Worm (Caenorhabditis elegans) whole organism, young adult: ENCODE data around the gene lgc-44.

ENCODE experiments used
- F55B11.4 ChIP-seq: sonication (generic microtip); optimal IDR thresholded peaks from 2 replicates; lab custom pipeline; 2016; ENCODE audit warnings: missing compliant biosample characterization, missing genetic modification characterization, borderline replicate concordance; ENCODE audit not compliant: insufficient read depth
- F57A8.1 ChIP-seq: fragments of 200-800 bp; sonication (Bioruptor generic); optimal IDR thresholded peaks from 2 replicates; lab custom pipeline; 2018; ENCODE audit warnings: mild to moderate bottlenecking, missing genetic modification characterization, moderate library complexity, missing compliant biosample characterization
- F57C9.4 ChIP-seq: sonication (generic microtip); optimal IDR thresholded peaks from 2 replicates; lab custom pipeline; 2017; ENCODE audit warnings: mild to moderate bottlenecking, missing genetic modification characterization, missing compliant biosample characterization
- efl-1 ChIP-seq: fragments of 150-350 bp; optimal IDR thresholded peaks from 2 replicates; lab custom pipeline; 2014; ENCODE audit warnings: missing biosample characterization, missing genetic modification reagents, missing genetic modification characterization
- ets-4 ChIP-seq: fragments of 200-800 bp; sonication (Bioruptor generic); optimal IDR thresholded peaks from 2 replicates; lab custom pipeline; 2018; ENCODE audit warnings: mild to moderate bottlenecking, missing genetic modification characterization, missing compliant biosample characterization
- madf-10 ChIP-seq: sonication (generic microtip); optimal IDR thresholded peaks from 2 replicates; lab custom pipeline; 2016; ENCODE audit warnings: mild to moderate bottlenecking, missing genetic modification characterization, missing compliant biosample characterization
- nfyb-1 ChIP-seq: fragments of 200-800 bp; sonication (Bioruptor generic); IDR thresholded peaks from 2 replicates; pipeline ENCODE4 v1.3.6; 2022; ENCODE audit warnings: missing genetic modification reagents, missing genetic modification characterization, missing compliant biosample characterization
- rpc-1 ChIP-seq, 2 experiments: fragments of 150-350 bp in 1 of 2; sonication (generic microtip) in 1 of 2; optimal IDR thresholded peaks; 2 replicates each; lab custom pipeline; 2014 to 2018; ENCODE audit warnings: missing biosample characterization in 1 of 2, missing genetic modification characterization in 1 of 2, missing genetic modification reagents in 1 of 2, missing genotype in 1 of 2
- snpc-4 ChIP-seq, 5 experiments: fragments of 150-350 bp in 1 of 5; sonication (generic microtip) in 4 of 5; optimal IDR thresholded peaks; 2 replicates each; lab custom pipeline; 2014 to 2018; ENCODE audit warnings: missing genetic modification characterization in 5 of 5, missing biosample characterization in 3 of 5, antibody characterized with exemption in 2 of 5, mild to moderate bottlenecking in 2 of 5, missing compliant biosample characterization in 2 of 5, missing genotype in 2 of 5, moderate library complexity in 2 of 5, missing genetic modification reagents in 1 of 5
- tbx-9 ChIP-seq: sonication (generic microtip); optimal IDR thresholded peaks from 2 replicates; lab custom pipeline; 2016; ENCODE audit warnings: borderline replicate concordance, missing genetic modification characterization, inconsistent platforms, missing compliant biosample characterization
- ztf-6 ChIP-seq: fragments of 200-800 bp; sonication (Bioruptor generic); IDR thresholded peaks from 2 replicates; pipeline ENCODE4 v1.3.6; 2022; ENCODE audit warnings: missing genetic modification reagents, missing genetic modification characterization, missing compliant biosample characterization

ce11 chrV:11620081-11620480 lies 52.3 kb downstream of the lgc-44 start:
- TF ChIP-seq nfyb-1 (GFP tag; lab: Robert Waterston, UW) (no peak), ztf-6 (GFP tag; lab: Robert Waterston, UW) (no peak), madf-10 (no peak), rpc-1 (optimal IDR thresholded peaks at IDR 0.05; lab: Kevin White, UChicago) (no peak), rpc-1 (tag; optimal IDR thresholded peaks at IDR 0.05; lab: Kevin White, UChicago) (no peak), tbx-9 (tag; lab: Kevin White, UChicago) (no peak), snpc-4 (GFP tag; optimal IDR thresholded peaks at IDR 0.05; lab: Kevin White, UChicago) (no peak), snpc-4 (tag; optimal IDR thresholded peaks at IDR 0.05; lab: Kevin White, UChicago) (no peak), ets-4 (no peak), F55B11.4 (tag; lab: Kevin White, UChicago) (no peak), F57C9.4 (tag; lab: Kevin White, UChicago) (no peak), efl-1 (GFP tag; lab: Kevin White, UChicago) (no peak), F57A8.1 (GFP tag; lab: Kevin White, UChicago) (no peak)
